Fruit fly (Drosophila melanogaster) whole organism, adult: ENCODE data around the gene CG17637.
A peak's percentile ranks its signal among the peaks of the same experiment; 100 is the strongest.

ENCODE experiments used
- CG11617 ChIP-seq: fragments of 200-800 bp; sonication (Bioruptor generic); optimal IDR thresholded peaks from 2 replicates; lab custom pipeline; 2017; ENCODE audit warnings: mild to moderate bottlenecking, missing biosample characterization, missing genetic modification reagents, missing genetic modification characterization
- CG12768 ChIP-seq: fragments of 200-800 bp; sonication (Bioruptor generic); optimal IDR thresholded peaks from 2 replicates; lab custom pipeline; 2017; ENCODE audit warnings: missing biosample characterization, missing genetic modification characterization, mild to moderate bottlenecking, moderate library complexity, missing genetic modification reagents
- CG14711 ChIP-seq: fragments of 200-800 bp; sonication (Bioruptor generic); optimal IDR thresholded peaks from 2 replicates; lab custom pipeline; 2018; ENCODE audit warnings: missing biosample characterization, mild to moderate bottlenecking, missing genetic modification characterization, moderate library complexity
- CG1620 ChIP-seq: fragments of 200-800 bp; sonication (Bioruptor generic); optimal IDR thresholded peaks from 2 replicates; lab custom pipeline; 2016; ENCODE audit warnings: missing biosample characterization, missing genetic modification characterization
- CG33017 ChIP-seq: fragments of 200-800 bp; sonication (Bioruptor generic); optimal IDR thresholded peaks from 2 replicates; lab custom pipeline; 2018; ENCODE audit warnings: missing biosample characterization, mild to moderate bottlenecking, missing genetic modification characterization, moderate library complexity
- CG5204 ChIP-seq: fragments of 200-800 bp; sonication (Bioruptor generic); optimal IDR thresholded peaks from 2 replicates; lab custom pipeline; 2016; ENCODE audit warnings: missing biosample characterization, missing genetic modification characterization
- CG7045 ChIP-seq: fragments of 200-800 bp; sonication (Bioruptor generic); optimal IDR thresholded peaks from 2 replicates; lab custom pipeline; 2017; ENCODE audit warnings: missing biosample characterization, mild to moderate bottlenecking, missing genetic modification characterization
- CG7101 ChIP-seq: fragments of 200-800 bp; sonication (Bioruptor generic); optimal IDR thresholded peaks from 2 replicates; lab custom pipeline; 2018; ENCODE audit warnings: missing biosample characterization, mild to moderate bottlenecking, missing genetic modification characterization, moderate library complexity
- Clk ChIP-seq: fragments of 200-800 bp; sonication (Bioruptor generic); optimal IDR thresholded peaks from 2 replicates; lab custom pipeline; 2017; ENCODE audit warnings: missing biosample characterization, missing genetic modification characterization
- Crg-1 ChIP-seq: fragments of 200-800 bp; sonication (Bioruptor generic); optimal IDR thresholded peaks from 2 replicates; lab custom pipeline; 2016; ENCODE audit warnings: missing biosample characterization, missing genetic modification characterization
- Hr96 ChIP-seq: fragments of 200-800 bp; sonication (Bioruptor generic); optimal IDR thresholded peaks from 2 replicates; lab custom pipeline; 2016; ENCODE audit warnings: missing biosample characterization, missing genetic modification characterization
- Mnt ChIP-seq: fragments of 200-800 bp; sonication (Bioruptor generic); optimal IDR thresholded peaks from 2 replicates; lab custom pipeline; 2016; ENCODE audit warnings: missing biosample characterization, mild to moderate bottlenecking, missing genetic modification characterization
- bab1 ChIP-seq: fragments of 200-800 bp; sonication (Bioruptor generic); optimal IDR thresholded peaks from 3 replicates; lab custom pipeline; 2019; ENCODE audit warnings: missing biosample characterization, mild to moderate bottlenecking, missing genetic modification characterization, moderate library complexity
- cic ChIP-seq: fragments of 200-800 bp; sonication (Bioruptor generic); optimal IDR thresholded peaks from 2 replicates; lab custom pipeline; 2017; ENCODE audit warnings: missing biosample characterization, mild to moderate bottlenecking, missing genetic modification characterization, moderate library complexity
- cnc ChIP-seq, 2 experiments: fragments of >200 bp; optimal IDR thresholded peaks; 2 replicates each; lab custom pipeline; 2017
- kay ChIP-seq: fragments of 200-800 bp; sonication (Bioruptor generic); peaks from one replicate; lab custom pipeline; 2016; ENCODE audit warnings: missing biosample characterization, missing genetic modification characterization, borderline replicate concordance
- ovo ChIP-seq: fragments of 200-800 bp; sonication (Bioruptor generic); optimal IDR thresholded peaks from 2 replicates; lab custom pipeline; 2016; ENCODE audit warnings: missing biosample characterization, missing genetic modification characterization
- pad ChIP-seq: fragments of 200-800 bp; sonication (Bioruptor generic); optimal IDR thresholded peaks from 3 replicates; lab custom pipeline; 2017; ENCODE audit warnings: missing biosample characterization, missing genetic modification characterization, mild to moderate bottlenecking, moderate library complexity, missing genetic modification reagents
- tj ChIP-seq: fragments of 200-800 bp; sonication (Bioruptor generic); optimal IDR thresholded peaks from 3 replicates; lab custom pipeline; 2017; ENCODE audit warnings: missing biosample characterization, mild to moderate bottlenecking, missing genetic modification characterization, moderate library complexity
- toe ChIP-seq: fragments of 200-800 bp; sonication (Bioruptor generic); optimal IDR thresholded peaks from 2 replicates; lab custom pipeline; 2016; ENCODE audit warnings: missing biosample characterization, missing genetic modification characterization

CG17637 gene

dm6 chr3L:20524409-20525010 is 20.5 kb downstream of the CG17637 start:
- TF ChIP-seq cic (GFP tag; lab: Kevin White, UChicago) = peak; percentile 81
- no peak for TF ChIP-seq ovo (GFP tag; lab: Kevin White, UChicago)
- TF ChIP-seq tj (GFP tag; lab: Kevin White, UChicago) = peak; percentile 50
- no peak for TF ChIP-seq CG1620 (GFP tag; lab: Kevin White, UChicago)
- no peak for TF ChIP-seq bab1 (GFP tag; lab: Kevin White, UChicago)
- peak; percentile 42 for TF ChIP-seq kay
- no peak for TF ChIP-seq CG7045 (GFP tag; lab: Kevin White, UChicago)
- TF ChIP-seq Mnt (GFP tag; lab: Kevin White, UChicago) = peak; percentile 60

- TF ChIP-seq pad (GFP tag; lab: Kevin White, UChicago) (no peak), CG14711 (tag; lab: Kevin White, UChicago) (no peak), Clk (no peak), CG7045 (GFP tag; lab: Kevin White, UChicago) (no peak), tj (GFP tag; lab: Kevin White, UChicago) (no peak), CG11617 (GFP tag; lab: Kevin White, UChicago) (no peak), Hr96 (GFP tag; lab: Kevin White, UChicago) (no peak), toe (GFP tag; lab: Kevin White, UChicago) (no peak), CG12768 (GFP tag; lab: Kevin White, UChicago) (no peak), Mnt (GFP tag; lab: Kevin White, UChicago) (no peak), kay (no peak), CG33017 (tag; lab: Kevin White, UChicago) (no peak), CG5204 (GFP tag; lab: Kevin White, UChicago) (no peak), ovo (GFP tag; lab: Kevin White, UChicago) (no peak), CG7101 (tag; lab: Kevin White, UChicago) (no peak), cnc (optimal IDR thresholded peaks at IDR 0.05; lab: Kevin White, UChicago) (no peak)
Observed at dm6 chr3L:20525743-20526142, 21.8 kb downstream of the CG17637 start.

dm6 chr3L:20526143-20526195 is 22.0 kb downstream of the CG17637 start, which contains the start of gene Pss:
Gene Pss (minus strand): TSS chr3L:20526174.
- TF ChIP-seq CG11617 (GFP tag; lab: Kevin White, UChicago) = no peak
- TF ChIP-seq CG7101 (tag; lab: Kevin White, UChicago) = no peak
- TF ChIP-seq Mnt (GFP tag; lab: Kevin White, UChicago) = no peak
- no peak for TF ChIP-seq tj (GFP tag; lab: Kevin White, UChicago)
- TF ChIP-seq CG12768 (GFP tag; lab: Kevin White, UChicago) = no peak
- no peak for TF ChIP-seq pad (GFP tag; lab: Kevin White, UChicago)
- no peak for TF ChIP-seq Crg-1 (GFP tag; lab: Kevin White, UChicago)
- TF ChIP-seq CG7045 (GFP tag; lab: Kevin White, UChicago) = no peak
- no peak for TF ChIP-seq ovo (GFP tag; lab: Kevin White, UChicago)
- TF ChIP-seq CG1620 (GFP tag; lab: Kevin White, UChicago) = no peak
- TF ChIP-seq Clk = no peak
- TF ChIP-seq CG33017 (tag; lab: Kevin White, UChicago) = no peak
- TF ChIP-seq bab1 (GFP tag; lab: Kevin White, UChicago) = no peak
- no peak for TF ChIP-seq cic (GFP tag; lab: Kevin White, UChicago)
- TF ChIP-seq CG14711 (tag; lab: Kevin White, UChicago) = no peak
- no peak for TF ChIP-seq cnc (optimal IDR thresholded peaks at IDR 0.05; lab: Kevin White, UChicago)
- no peak for TF ChIP-seq CG5204 (GFP tag; lab: Kevin White, UChicago)
- no peak for TF ChIP-seq Hr96 (GFP tag; lab: Kevin White, UChicago)
- TF ChIP-seq toe (GFP tag; lab: Kevin White, UChicago) = no peak
- TF ChIP-seq kay = no peak

dm6 chr3L:20526196-20526740 is 22.3 kb downstream of the CG17637 start, which contains the start of gene Nubp2:
Gene Nubp2 (plus strand): TSS chr3L:20526576.
- TF ChIP-seq toe (GFP tag; lab: Kevin White, UChicago) (peak; percentile 98), pad (GFP tag; lab: Kevin White, UChicago) (peak; percentile 86), CG33017 (tag; lab: Kevin White, UChicago) (peak; percentile 88), CG7101 (tag; lab: Kevin White, UChicago) (peak; percentile 94), bab1 (GFP tag; lab: Kevin White, UChicago) (peak; percentile 96), CG7045 (GFP tag; lab: Kevin White, UChicago) (peak; percentile 96), CG11617 (GFP tag; lab: Kevin White, UChicago) (peak; percentile 96), CG14711 (tag; lab: Kevin White, UChicago) (peak; percentile 88), Clk (peak; percentile 90), kay (peak; percentile 58), cnc (optimal IDR thresholded peaks at IDR 0.05; lab: Kevin White, UChicago) (no peak), Crg-1 (GFP tag; lab: Kevin White, UChicago) (peak; percentile 91), ovo (GFP tag; lab: Kevin White, UChicago) (peak; percentile 91), CG5204 (GFP tag; lab: Kevin White, UChicago) (peak; percentile 96), CG12768 (GFP tag; lab: Kevin White, UChicago) (peak; percentile 93), tj (GFP tag; lab: Kevin White, UChicago) (peak; percentile 87), cic (GFP tag; lab: Kevin White, UChicago) (peak; percentile 68), Mnt (GFP tag; lab: Kevin White, UChicago) (peak; percentile 92), Hr96 (GFP tag; lab: Kevin White, UChicago) (peak; percentile 94), CG1620 (GFP tag; lab: Kevin White, UChicago) (peak; percentile 97)

- TF ChIP-seq kay = peak; percentile 76
- no peak for TF ChIP-seq cic (GFP tag; lab: Kevin White, UChicago)
- no peak for TF ChIP-seq CG1620 (GFP tag; lab: Kevin White, UChicago)
- no peak for TF ChIP-seq Crg-1 (GFP tag; lab: Kevin White, UChicago)
- TF ChIP-seq toe (GFP tag; lab: Kevin White, UChicago) = no peak
- no peak for TF ChIP-seq CG5204 (GFP tag; lab: Kevin White, UChicago)
Observed at dm6 chr3L:20529918-20530317, 25.9 kb downstream of the CG17637 start.
